Worm (Caenorhabditis elegans) whole organism, young adult: ENCODE measurements around the gene C32D5.8.

Experiments used
- B0019.2 ChIP-seq: fragments of 200-800 bp; sonication (Bioruptor generic); conservative IDR thresholded peaks from 2 replicates; pipeline ENCODE4 v1.3.6; 2022; ENCODE audit warnings: missing genetic modification reagents, missing genetic modification characterization, missing compliant biosample characterization
- B0035.1 ChIP-seq: sonication (generic microtip); optimal IDR thresholded peaks from 2 replicates; lab custom pipeline; 2016; ENCODE audit warnings: missing genetic modification characterization, mild to moderate bottlenecking, missing compliant biosample characterization, missing genotype, missing genetic modification reagents
- C17E4.6 ChIP-seq: fragments of 200-800 bp; sonication (Bioruptor generic); IDR thresholded peaks from 2 replicates; pipeline ENCODE4 v1.3.6; 2022; ENCODE audit warnings: missing genetic modification reagents, missing genetic modification characterization, missing compliant biosample characterization
- D2030.7 ChIP-seq: fragments of 200-800 bp; sonication (Bioruptor generic); IDR thresholded peaks from 2 replicates; pipeline ENCODE4 v1.3.6; 2022; ENCODE audit warnings: missing genetic modification reagents, missing genetic modification characterization, missing compliant biosample characterization
- F23B12.7 ChIP-seq: sonication (generic microtip); optimal IDR thresholded peaks from 2 replicates; lab custom pipeline; 2017; ENCODE audit warnings: missing genetic modification characterization, mild to moderate bottlenecking, missing compliant biosample characterization, antibody characterized with exemption, moderate library complexity; ENCODE audit not compliant: insufficient read depth
- F49E8.2 ChIP-seq: sonication (generic microtip); optimal IDR thresholded peaks from 3 replicates; lab custom pipeline; 2017; ENCODE audit warnings: missing genetic modification characterization, mild to moderate bottlenecking, missing compliant biosample characterization, antibody characterized with exemption, moderate library complexity; ENCODE audit not compliant: insufficient read depth
- F55B11.4 ChIP-seq: sonication (generic microtip); optimal IDR thresholded peaks from 2 replicates; lab custom pipeline; 2016; ENCODE audit warnings: missing compliant biosample characterization, missing genetic modification characterization, borderline replicate concordance; ENCODE audit not compliant: insufficient read depth
- F57C9.4 ChIP-seq: sonication (generic microtip); optimal IDR thresholded peaks from 2 replicates; lab custom pipeline; 2017; ENCODE audit warnings: mild to moderate bottlenecking, missing genetic modification characterization, missing compliant biosample characterization
- K11D2.4 ChIP-seq: fragments of 200-800 bp; sonication (Bioruptor generic); IDR thresholded peaks from 2 replicates; pipeline ENCODE4 v1.3.6; 2022; ENCODE audit warnings: missing genetic modification reagents, missing genetic modification characterization, missing compliant biosample characterization
- Y53G8AR.9 ChIP-seq: fragments of 200-800 bp; sonication (Bioruptor generic); conservative IDR thresholded peaks from 2 replicates; pipeline ENCODE4 v1.3.6; 2022; ENCODE audit warnings: missing genetic modification reagents, missing genetic modification characterization, missing compliant biosample characterization
- Y67H2A.10 ChIP-seq: fragments of 200-800 bp; sonication (Bioruptor generic); conservative IDR thresholded peaks from 2 replicates; pipeline ENCODE4 v1.3.6; 2022; ENCODE audit warnings: missing genetic modification reagents, missing genetic modification characterization, missing compliant biosample characterization
- Y95B8A.8 ChIP-seq: fragments of 200-800 bp; sonication (Bioruptor generic); IDR thresholded peaks from 2 replicates; pipeline ENCODE4 v1.3.6; 2022; ENCODE audit warnings: missing genetic modification reagents, missing genetic modification characterization, missing compliant biosample characterization
- ZK185.1 ChIP-seq: sonication (generic microtip); optimal IDR thresholded peaks from 2 replicates; lab custom pipeline; 2016; ENCODE audit warnings: mild to moderate bottlenecking, missing genetic modification characterization, missing compliant biosample characterization; ENCODE audit not compliant: poor library complexity, severe bottlenecking
- ama-1 ChIP-seq, 3 experiments: fragments of 150-350 bp in 1 of 3; sonication (generic microtip) in 2 of 3; optimal IDR thresholded peaks; 2 replicates each; lab custom pipeline; 2014 to 2018; ENCODE audit warnings: missing biosample characterization in 2 of 3, missing genetic modification characterization in 2 of 3, missing genetic modification reagents in 2 of 3
- aptf-3 ChIP-seq: fragments of 200-800 bp; sonication (Bioruptor generic); IDR thresholded peaks from 2 replicates; pipeline ENCODE4 v1.3.6; 2022; ENCODE audit warnings: missing genetic modification characterization, missing compliant biosample characterization
- atf-7 ChIP-seq: sonication (generic microtip); optimal IDR thresholded peaks from 2 replicates; lab custom pipeline; 2017; ENCODE audit warnings: mild to moderate bottlenecking, missing genetic modification characterization, missing compliant biosample characterization
- athp-1 ChIP-seq: sonication (generic microtip); optimal IDR thresholded peaks from 2 replicates; lab custom pipeline; 2017; ENCODE audit warnings: mild to moderate bottlenecking, missing genetic modification characterization, missing compliant biosample characterization
- attf-3 ChIP-seq: fragments of 200-800 bp; sonication (Bioruptor generic); conservative IDR thresholded peaks from 2 replicates; pipeline ENCODE4 v1.3.6; 2022; ENCODE audit warnings: missing genetic modification reagents, missing genetic modification characterization, missing compliant biosample characterization
- attf-6 ChIP-seq: fragments of 200-800 bp; sonication (Bioruptor generic); IDR thresholded peaks from 2 replicates; pipeline ENCODE4 v1.3.6; 2022; ENCODE audit warnings: missing genetic modification reagents, missing genetic modification characterization, missing compliant biosample characterization
- bed-1 ChIP-seq: fragments of 200-800 bp; sonication (Bioruptor generic); IDR thresholded peaks from 2 replicates; pipeline ENCODE4 v1.3.6; 2022; ENCODE audit warnings: missing genetic modification reagents, missing genetic modification characterization, missing compliant biosample characterization
- bed-2 ChIP-seq: fragments of 200-800 bp; sonication (Bioruptor generic); IDR thresholded peaks from 2 replicates; pipeline ENCODE4 v1.3.6; 2022; ENCODE audit warnings: missing genetic modification reagents, missing genetic modification characterization, missing compliant biosample characterization
- ceh-40 ChIP-seq: fragments of 200-800 bp; sonication (Bioruptor generic); IDR thresholded peaks from 2 replicates; pipeline ENCODE4 v1.3.6; 2022; ENCODE audit warnings: missing genetic modification characterization, missing compliant biosample characterization
- ceh-91 ChIP-seq: fragments of 200-800 bp; sonication (Bioruptor generic); IDR thresholded peaks from 2 replicates; pipeline ENCODE4 v1.3.6; 2022; ENCODE audit warnings: missing genetic modification reagents, missing genetic modification characterization, missing compliant biosample characterization
- dpff-1 ChIP-seq: sonication (generic microtip); optimal IDR thresholded peaks from 2 replicates; lab custom pipeline; 2017; ENCODE audit warnings: mild to moderate bottlenecking, missing genetic modification characterization, missing compliant biosample characterization
- dpl-1 ChIP-seq: fragments of 150-350 bp; optimal IDR thresholded peaks from 2 replicates; lab custom pipeline; 2014; ENCODE audit warnings: missing biosample characterization, missing genetic modification reagents, missing genetic modification characterization
- efl-1 ChIP-seq: fragments of 150-350 bp; optimal IDR thresholded peaks from 2 replicates; lab custom pipeline; 2014; ENCODE audit warnings: missing biosample characterization, missing genetic modification reagents, missing genetic modification characterization
- egl-44 ChIP-seq: fragments of 200-800 bp; sonication (Bioruptor generic); IDR thresholded peaks from 2 replicates; pipeline ENCODE4 v1.3.6; 2022; ENCODE audit warnings: missing genetic modification reagents, missing genetic modification characterization, missing compliant biosample characterization
- egrh-3 ChIP-seq: fragments of 200-800 bp; sonication (Bioruptor generic); IDR thresholded peaks from 2 replicates; pipeline ENCODE4 v1.3.6; 2022; ENCODE audit warnings: missing genetic modification reagents, missing genetic modification characterization, missing compliant biosample characterization
- hlh-12 ChIP-seq: sonication (generic microtip); optimal IDR thresholded peaks from 2 replicates; lab custom pipeline; 2016; ENCODE audit warnings: missing genetic modification characterization, missing compliant biosample characterization
- hmg-20 ChIP-seq: fragments of 200-800 bp; sonication (Bioruptor generic); IDR thresholded peaks from 2 replicates; pipeline ENCODE4 v1.3.6; 2022; ENCODE audit warnings: missing genetic modification reagents, missing genetic modification characterization, missing compliant biosample characterization
- let-607 ChIP-seq, 2 experiments: fragments of 200-800 bp in 1 of 2; sonication (Bioruptor generic) in 1 of 2; sonication (generic microtip) in 1 of 2; optimal IDR thresholded peaks; 2 replicates each; lab custom pipeline; 2016 to 2018; ENCODE audit warnings: mild to moderate bottlenecking in 2 of 2, missing compliant biosample characterization in 2 of 2, missing genetic modification characterization in 2 of 2, moderate library complexity in 2 of 2, missing genotype in 1 of 2
- lin-26 ChIP-seq: fragments of 200-800 bp; sonication (Bioruptor generic); IDR thresholded peaks from 2 replicates; pipeline ENCODE4 v1.3.6; 2022; ENCODE audit warnings: missing genetic modification reagents, missing genetic modification characterization, missing compliant biosample characterization
- lsl-1 ChIP-seq: fragments of 200-800 bp; sonication (Bioruptor generic); optimal IDR thresholded peaks from 2 replicates; lab custom pipeline; 2018; ENCODE audit warnings: mild to moderate bottlenecking, missing genetic modification characterization, moderate library complexity, missing compliant biosample characterization
- lsy-27 ChIP-seq: sonication (generic microtip); optimal IDR thresholded peaks from 2 replicates; lab custom pipeline; 2017; ENCODE audit warnings: missing genetic modification characterization, mild to moderate bottlenecking, missing compliant biosample characterization, antibody characterized with exemption, missing genotype, borderline replicate concordance; ENCODE audit not compliant: insufficient read depth
- madf-10 ChIP-seq: sonication (generic microtip); optimal IDR thresholded peaks from 2 replicates; lab custom pipeline; 2016; ENCODE audit warnings: mild to moderate bottlenecking, missing genetic modification characterization, missing compliant biosample characterization
- madf-3 ChIP-seq: fragments of 200-800 bp; sonication (Bioruptor generic); IDR thresholded peaks from 2 replicates; pipeline ENCODE4 v1.3.6; 2022; ENCODE audit warnings: missing genetic modification reagents, missing genetic modification characterization, missing compliant biosample characterization
- mxl-1 ChIP-seq: sonication (generic microtip); optimal IDR thresholded peaks from 2 replicates; lab custom pipeline; 2016; ENCODE audit warnings: missing genetic modification characterization, missing compliant biosample characterization
- nfya-2 ChIP-seq: fragments of 200-800 bp; sonication (Bioruptor generic); IDR thresholded peaks from 2 replicates; pipeline ENCODE4 v1.3.6; 2022; ENCODE audit warnings: missing genetic modification reagents, missing genetic modification characterization, missing compliant biosample characterization
- nhr-179 ChIP-seq: sonication (generic microtip); optimal IDR thresholded peaks from 2 replicates; lab custom pipeline; 2016; ENCODE audit warnings: mild to moderate bottlenecking, missing genetic modification characterization, missing compliant biosample characterization
- pbrm-1 ChIP-seq: fragments of 200-800 bp; sonication (Bioruptor generic); IDR thresholded peaks from 2 replicates; pipeline ENCODE4 v1.3.6; 2022; ENCODE audit warnings: missing genetic modification reagents, missing genetic modification characterization, missing compliant biosample characterization
- snpc-1.1 ChIP-seq: sonication (generic microtip); optimal IDR thresholded peaks from 2 replicates; lab custom pipeline; 2017; ENCODE audit warnings: missing genetic modification characterization, mild to moderate bottlenecking, missing compliant biosample characterization, antibody characterized with exemption, moderate library complexity, missing genotype, missing genetic modification reagents; ENCODE audit not compliant: insufficient read depth
- snpc-1.3 ChIP-seq: sonication (generic microtip); optimal IDR thresholded peaks from 2 replicates; lab custom pipeline; 2017; ENCODE audit warnings: missing genetic modification characterization, mild to moderate bottlenecking, missing compliant biosample characterization, antibody characterized with exemption, moderate library complexity, missing genotype, missing genetic modification reagents; ENCODE audit not compliant: insufficient read depth
- snpc-4 ChIP-seq, 5 experiments: fragments of 150-350 bp in 1 of 5; sonication (generic microtip) in 4 of 5; optimal IDR thresholded peaks; 2 replicates each; lab custom pipeline; 2014 to 2018; ENCODE audit warnings: missing genetic modification characterization in 5 of 5, missing biosample characterization in 3 of 5, antibody characterized with exemption in 2 of 5, mild to moderate bottlenecking in 2 of 5, missing compliant biosample characterization in 2 of 5, missing genotype in 2 of 5, moderate library complexity in 2 of 5, missing genetic modification reagents in 1 of 5
- somi-1 ChIP-seq: fragments of 200-800 bp; sonication (Bioruptor generic); optimal IDR thresholded peaks from 2 replicates; lab custom pipeline; 2018; ENCODE audit warnings: mild to moderate bottlenecking, missing genetic modification characterization, missing compliant biosample characterization
- zfh-2 ChIP-seq: fragments of 200-800 bp; sonication (Bioruptor generic); conservative IDR thresholded peaks from 2 replicates; pipeline ENCODE4 v1.3.6; 2022; ENCODE audit warnings: missing genetic modification reagents, missing genetic modification characterization, missing compliant biosample characterization
- ztf-22 ChIP-seq: fragments of 200-800 bp; sonication (Bioruptor generic); optimal IDR thresholded peaks from 2 replicates; lab custom pipeline; 2018; ENCODE audit warnings: mild to moderate bottlenecking, missing genetic modification characterization, moderate library complexity, missing compliant biosample characterization

The C32D5.8 gene

DNA sequence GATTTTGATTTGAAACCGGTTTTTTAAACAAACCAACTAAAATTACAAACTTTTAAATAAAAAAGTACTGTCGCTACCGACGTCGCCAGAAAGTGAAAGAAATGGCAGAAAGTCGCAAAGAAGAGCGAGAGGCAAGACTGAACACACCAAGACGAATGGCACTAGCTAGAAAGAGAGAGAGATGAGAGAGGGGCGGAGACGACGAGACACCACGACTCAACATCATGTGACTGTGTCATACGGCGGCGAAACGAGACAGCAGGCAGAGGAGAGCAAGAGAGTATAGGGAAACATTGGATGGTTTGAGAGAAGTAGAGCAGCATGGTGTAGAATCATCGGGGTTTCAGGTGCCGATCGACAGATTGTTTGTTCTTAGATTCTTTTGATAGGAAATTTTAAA, 2.6 kb upstream of the C32D5.8 start (continued):
- TF ChIP-seq Y67H2A.10 (GFP tag; lab: Robert Waterston, UW) (peak; percentile 74), K11D2.4 (GFP tag; lab: Robert Waterston, UW) (peak; percentile 80), somi-1 (GFP tag; lab: Kevin White, UChicago) (peak; percentile 64), dpl-1 (no peak), bed-1 (GFP tag; lab: Robert Waterston, UW) (no peak), snpc-1.3 (no peak), attf-6 (GFP tag; lab: Robert Waterston, UW) (no peak), attf-3 (GFP tag; lab: Robert Waterston, UW) (no peak), F49E8.2 (tag; lab: Kevin White, UChicago) (no peak), ZK185.1 (peak; percentile 83), madf-10 (peak; percentile 82), F57C9.4 (tag; lab: Kevin White, UChicago) (no peak), nfya-2 (GFP tag; lab: Robert Waterston, UW) (no peak), B0019.2 (GFP tag; lab: Robert Waterston, UW) (no peak), D2030.7 (GFP tag; lab: Robert Waterston, UW) (no peak), madf-3 (GFP tag; lab: Robert Waterston, UW) (0 out of 2 replicates have a peak, but pooled peaks have one; percentile 67), Y95B8A.8 (GFP tag; lab: Robert Waterston, UW) (0 out of 2 replicates have a peak, but pooled peaks have one; percentile 11), F23B12.7 (peak; percentile 42), hlh-12 (no peak), ceh-40 (no peak), snpc-1.1 (tag; lab: Kevin White, UChicago) (peak; percentile 16), nhr-179 (tag; lab: Kevin White, UChicago) (no peak), hmg-20 (GFP tag; lab: Robert Waterston, UW) (no peak), ama-1 (optimal IDR thresholded peaks at IDR 0.05; lab: Kevin White, UChicago) (peak; percentile 96), ama-1 (GFP tag; optimal IDR thresholded peaks at IDR 0.05; lab: Kevin White, UChicago) (no peak), pbrm-1 (peak; percentile 72), aptf-3 (GFP tag; lab: Robert Waterston, UW) (no peak), B0035.1 (no peak), atf-7 (tag; lab: Kevin White, UChicago) (peak; percentile 73), lsy-27 (tag; lab: Kevin White, UChicago) (no peak), dpff-1 (no peak), lsl-1 (GFP tag; lab: Kevin White, UChicago) (no peak), zfh-2 (peak; percentile 82), bed-2 (GFP tag; lab: Robert Waterston, UW) (no peak), snpc-4 (GFP tag; optimal IDR thresholded peaks at IDR 0.05; lab: Kevin White, UChicago) (no peak), snpc-4 (tag; optimal IDR thresholded peaks at IDR 0.05; lab: Kevin White, UChicago) (peak in 3 of 4 experiments; percentile 4 to 56 (median 53)), efl-1 (GFP tag; lab: Kevin White, UChicago) (no peak), lin-26 (GFP tag; lab: Robert Waterston, UW) (peak; percentile 72; the same call in 1 of the 2 replicates), F55B11.4 (tag; lab: Kevin White, UChicago) (no peak), mxl-1 (no peak), egl-44 (GFP tag; lab: Robert Waterston, UW) (peak; percentile 81), ztf-22 (no peak), let-607 (tag; optimal IDR thresholded peaks at IDR 0.05; lab: Kevin White, UChicago) (peak in 1 of 2 experiments; percentile 71), ceh-91 (peak; percentile 13; the same call in 1 of the 2 replicates), athp-1 (no peak), Y53G8AR.9 (GFP tag; lab: Robert Waterston, UW) (peak; percentile 78), C17E4.6 (GFP tag; lab: Robert Waterston, UW) (0 out of 2 replicates have a peak, but pooled peaks have one; percentile 38), egrh-3 (peak; percentile 53; the same call in 1 of the 2 replicates)
